Worm (Caenorhabditis elegans) whole organism, late embryonic: ENCODE data around the gene zyg-8.

Source experiments
- C08G9.2 ChIP-seq: sonication (generic microtip); optimal IDR thresholded peaks from 2 replicates; lab custom pipeline; 2016; ENCODE audit warnings: mild to moderate bottlenecking, missing genetic modification characterization, moderate library complexity, missing compliant biosample characterization
- ceh-30 ChIP-seq: fragments of 150-350 bp; optimal IDR thresholded peaks from 2 replicates; lab custom pipeline; 2014; ENCODE audit warnings: missing biosample characterization, missing genetic modification characterization
- nhr-11 ChIP-seq: fragments of 150-350 bp; optimal IDR thresholded peaks from 2 replicates; lab custom pipeline; 2014; ENCODE audit warnings: missing biosample characterization, missing genetic modification characterization
- pqm-1 ChIP-seq: sonication (generic microtip); optimal IDR thresholded peaks from 2 replicates; lab custom pipeline; 2016; ENCODE audit warnings: missing genetic modification characterization, missing compliant biosample characterization

ce11 chrIII:12084216-12084615 lies 22.7 kb downstream of the zyg-8 start, which contains the start of gene nob-1:
- TF ChIP-seq pqm-1 (tag; lab: Kevin White, UChicago) (no peak), nhr-11 (tag; lab: Kevin White, UChicago) (no peak), C08G9.2 (tag; lab: Kevin White, UChicago) (no peak), ceh-30 (tag; lab: Kevin White, UChicago) (no peak)
